Fruit fly (Drosophila melanogaster) whole organism, prepupa: ENCODE measurements around the gene CG31546.

ENCODE experiments used
- Blimp-1 ChIP-seq: fragments of 200-800 bp; sonication (Bioruptor generic); optimal IDR thresholded peaks from 3 replicates; lab custom pipeline; 2017; ENCODE audit warnings: missing biosample characterization, missing genetic modification characterization, mild to moderate bottlenecking, moderate library complexity, missing genetic modification reagents
- CG4318 ChIP-seq: fragments of 200-800 bp; sonication (Bioruptor generic); optimal IDR thresholded peaks from 3 replicates; lab custom pipeline; 2017; ENCODE audit warnings: missing biosample characterization, mild to moderate bottlenecking, missing genetic modification characterization
- Gug ChIP-seq: fragments of 200-800 bp; sonication (Bioruptor generic); IDR thresholded peaks from 2 replicates; pipeline ENCODE4 v1.3.6; 2022; ENCODE audit warnings: missing biosample characterization, missing genetic modification characterization
- lz ChIP-seq: fragments of 200-800 bp; sonication (Bioruptor generic); optimal IDR thresholded peaks from 3 replicates; lab custom pipeline; 2016; ENCODE audit warnings: missing biosample characterization, missing genetic modification characterization

DNA sequence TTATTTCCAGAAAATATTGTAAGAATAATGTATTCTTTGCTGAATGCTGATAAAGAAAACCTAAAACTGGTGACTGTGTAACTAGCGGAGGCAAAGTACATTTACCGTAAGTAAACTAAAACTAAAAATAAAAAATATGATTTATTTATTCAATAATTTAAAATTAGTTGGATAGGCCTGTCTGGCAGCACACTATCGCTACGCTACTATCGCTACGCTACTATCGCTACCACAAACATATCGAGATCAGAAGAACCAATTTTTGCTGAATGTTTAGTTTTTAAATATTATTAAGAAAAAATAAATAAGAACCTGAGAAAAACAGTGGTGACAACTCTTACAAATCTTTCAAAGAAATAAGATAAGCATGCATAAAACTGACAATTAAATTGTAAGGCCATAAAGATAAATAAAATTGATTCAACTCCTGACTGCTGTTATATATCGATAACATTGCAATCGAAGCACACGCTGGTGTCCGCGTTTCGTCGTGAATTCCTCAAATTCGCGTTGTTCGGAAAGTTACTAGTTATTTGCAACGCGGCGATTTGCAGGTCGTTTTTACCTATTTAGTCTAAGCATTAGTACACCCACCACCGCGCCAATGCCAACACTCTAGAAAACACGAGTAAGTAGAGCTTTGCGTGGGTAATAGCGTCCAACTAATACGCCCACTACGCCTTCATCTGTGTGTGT lies 24.9 kb upstream of the CG31546 start, which contains the start of gene Wdr33:
- TF ChIP-seq CG4318 = no peak
- no peak for TF ChIP-seq Blimp-1 (GFP tag; lab: Kevin White, UChicago)
- TF ChIP-seq lz = peak; percentile 24
- 0 out of 2 replicates have a peak, but pooled peaks have one; percentile 24 for TF ChIP-seq Gug (GFP tag; lab: Robert Waterston, UW)
